Worm (Caenorhabditis elegans) whole organism, midembryonic: ENCODE measurements around the gene bath-23.

Source experiments
- T22C8.4 ChIP-seq: fragments of 200-800 bp; sonication (Bioruptor generic); IDR thresholded peaks from 2 replicates; pipeline ENCODE4 v1.3.6; 2022; ENCODE audit warnings: missing genetic modification characterization, missing compliant biosample characterization
- cog-1 ChIP-seq: sonication (generic microtip); optimal IDR thresholded peaks from 2 replicates; lab custom pipeline; 2016; ENCODE audit warnings: missing genetic modification characterization, missing compliant biosample characterization
- flt-1 ChIP-seq: fragments of 200-800 bp; sonication (Bioruptor generic); IDR thresholded peaks from 2 replicates; pipeline ENCODE4 v1.3.6; 2022; ENCODE audit warnings: missing genetic modification characterization, missing compliant biosample characterization
- klf-2 ChIP-seq: fragments of 200-800 bp; sonication (Bioruptor generic); conservative IDR thresholded peaks from 2 replicates; pipeline ENCODE4 v1.3.6; 2022; ENCODE audit warnings: missing genetic modification reagents, missing genetic modification characterization, missing compliant biosample characterization
- med-1 ChIP-seq: sonication (generic microtip); optimal IDR thresholded peaks from 2 replicates; lab custom pipeline; 2017; ENCODE audit warnings: missing genetic modification characterization, mild to moderate bottlenecking, missing compliant biosample characterization, antibody characterized with exemption, missing genetic modification reagents; ENCODE audit not compliant: insufficient read depth
- ref-1 ChIP-seq: fragments of 200-800 bp; sonication (Bioruptor generic); conservative IDR thresholded peaks from 2 replicates; pipeline ENCODE4 v1.3.6; 2022; ENCODE audit warnings: missing genetic modification reagents, missing genetic modification characterization, missing compliant biosample characterization
- tab-1 ChIP-seq: fragments of 200-800 bp; sonication (Bioruptor generic); IDR thresholded peaks from 2 replicates; pipeline ENCODE4 v1.3.6; 2022; ENCODE audit warnings: missing genetic modification characterization, missing compliant biosample characterization
- ztf-23 ChIP-seq: fragments of 200-800 bp; sonication (Bioruptor generic); IDR thresholded peaks from 2 replicates; pipeline ENCODE4 v1.3.6; 2022; ENCODE audit warnings: missing genetic modification reagents, missing genetic modification characterization, missing compliant biosample characterization
- ztf-29 ChIP-seq: fragments of 200-800 bp; sonication (Bioruptor generic); IDR thresholded peaks from 2 replicates; pipeline ENCODE4 v1.3.6; 2022; ENCODE audit warnings: missing genetic modification reagents, missing genetic modification characterization, missing compliant biosample characterization

The bath-23 gene

ce11 chrII:3343714-3344113, 27.4 kb upstream of the bath-23 start, which contains the start of gene F14D2.15:
F14D2.15 (minus strand) TSS chrII:3343814.
- TF ChIP-seq T22C8.4 (GFP tag; lab: Robert Waterston, UW) (0 out of 2 replicates have a peak, but pooled peaks have one; percentile 34), med-1 (GFP tag; lab: Kevin White, UChicago) (no peak)

ce11 chrII:3344917-3345316, 26.2 kb upstream of the bath-23 start, which contains the start of gene bath-28:
bath-28 (minus strand) TSS chrII:3344967.
- TF ChIP-seq T22C8.4 (GFP tag; lab: Robert Waterston, UW) (no peak), cog-1 (tag; lab: Kevin White, UChicago) (no peak), ztf-29 (GFP tag; lab: Robert Waterston, UW) (no peak), tab-1 (GFP tag; lab: Robert Waterston, UW) (no peak), klf-2 (GFP tag; lab: Robert Waterston, UW) (no peak), ref-1 (no peak), flt-1 (no peak), med-1 (GFP tag; lab: Kevin White, UChicago) (no peak), ztf-23 (GFP tag; lab: Robert Waterston, UW) (no peak)

DNA sequence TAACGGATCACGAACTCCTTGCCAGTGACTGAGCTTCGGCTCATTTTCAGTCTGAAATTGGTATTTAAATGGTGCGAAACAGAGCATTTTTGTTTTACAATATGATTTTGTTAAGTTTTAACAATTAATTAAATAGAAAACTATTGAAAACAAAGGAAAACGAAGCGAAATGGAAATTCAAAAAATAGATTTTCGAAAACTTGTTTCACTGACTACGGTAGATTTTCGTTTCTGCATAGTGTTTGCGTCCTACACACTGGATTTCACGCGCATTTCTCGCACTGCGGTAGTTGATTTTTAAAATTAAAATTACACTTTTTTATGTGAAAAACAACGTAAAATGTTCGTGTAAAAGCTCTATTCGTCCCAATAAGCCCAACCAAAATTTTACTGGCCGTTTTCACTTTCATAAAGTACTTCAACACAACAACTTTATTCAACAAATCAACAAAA, 24.8 kb upstream of the bath-23 start, which contains the start of gene bath-30:
bath-30 (minus strand) TSS at position 51 of the 453 bp plus-strand sequence.
- TF ChIP-seq flt-1 (no peak), cog-1 (tag; lab: Kevin White, UChicago) (no peak), ref-1 (no peak), ztf-29 (GFP tag; lab: Robert Waterston, UW) (no peak), tab-1 (GFP tag; lab: Robert Waterston, UW) (no peak), ztf-23 (GFP tag; lab: Robert Waterston, UW) (no peak), med-1 (GFP tag; lab: Kevin White, UChicago) (no peak), T22C8.4 (GFP tag; lab: Robert Waterston, UW) (no peak), klf-2 (GFP tag; lab: Robert Waterston, UW) (no peak)

- TF ChIP-seq tab-1 (GFP tag; lab: Robert Waterston, UW) = no peak
- TF ChIP-seq ztf-23 (GFP tag; lab: Robert Waterston, UW) = no peak
- TF ChIP-seq ztf-29 (GFP tag; lab: Robert Waterston, UW) = no peak
- no peak for TF ChIP-seq T22C8.4 (GFP tag; lab: Robert Waterston, UW)
- no peak for TF ChIP-seq cog-1 (tag; lab: Kevin White, UChicago)
- TF ChIP-seq flt-1 = no peak
- TF ChIP-seq med-1 (GFP tag; lab: Kevin White, UChicago) = no peak
- TF ChIP-seq ref-1 = no peak
These were observed 23.0 kb upstream of the bath-23 start, which contains the start of the genes F14D2.14 and bath-29 for ce11 chrII:3347940-3348610. F14D2.14 (minus strand) TSS chrII:3347990. bath-29 (plus strand) TSS chrII:3348560.

- TF ChIP-seq cog-1 (tag; lab: Kevin White, UChicago) = no peak
- TF ChIP-seq klf-2 (GFP tag; lab: Robert Waterston, UW) = no peak
- TF ChIP-seq ztf-23 (GFP tag; lab: Robert Waterston, UW) = no peak
- TF ChIP-seq ztf-29 (GFP tag; lab: Robert Waterston, UW) = no peak
- no peak for TF ChIP-seq tab-1 (GFP tag; lab: Robert Waterston, UW)
- no peak for TF ChIP-seq flt-1
- no peak for TF ChIP-seq ref-1
These were observed 21.3 kb upstream of the bath-23 start, which contains the start of gene F14D2.8 for ce11 chrII:3349820-3350291. F14D2.8 (minus strand) TSS chrII:3349870.

ce11 chrII:3358834-3359233, 12.3 kb upstream of the bath-23 start, which contains the start of the genes lido-14 and bath-27:
lido-14 (plus strand) TSS chrII:3359134.
bath-27 (plus strand) TSS chrII:3359139.
- TF ChIP-seq flt-1 = no peak
- TF ChIP-seq ref-1 = no peak
- TF ChIP-seq T22C8.4 (GFP tag; lab: Robert Waterston, UW) = no peak
- TF ChIP-seq tab-1 (GFP tag; lab: Robert Waterston, UW) = no peak

- TF ChIP-seq flt-1 = peak; percentile 11; the same call in 1 of the 2 replicates
These were observed 5.5 kb upstream of the bath-23 start for ce11 chrII:3365569-3365968.

DNA sequence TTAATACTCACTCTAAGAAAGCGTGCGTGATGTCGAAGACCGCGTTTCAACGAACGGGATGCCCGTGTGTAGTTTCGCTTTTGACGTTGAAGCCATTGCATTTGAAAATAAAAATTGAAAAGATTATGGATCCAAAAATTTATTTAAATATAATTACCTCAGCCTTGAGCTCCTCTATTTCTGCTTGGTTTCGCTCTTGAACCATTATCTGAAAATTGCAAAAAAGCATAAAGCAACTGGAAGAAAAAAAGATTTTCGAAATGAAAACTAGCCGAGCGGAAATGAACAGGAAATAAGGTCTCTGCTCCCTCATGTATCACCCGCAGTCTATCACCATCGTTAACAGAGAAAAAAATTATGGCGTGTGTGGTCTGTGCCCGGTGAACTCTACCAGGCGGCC, 4.0 kb upstream of the bath-23 start, which contains the start of gene Y49F6C.6:
Y49F6C.6 (minus strand) TSS at position 101 of the 400 bp plus-strand sequence.
- no peak for TF ChIP-seq med-1 (GFP tag; lab: Kevin White, UChicago)
- no peak for TF ChIP-seq T22C8.4 (GFP tag; lab: Robert Waterston, UW)
- no peak for TF ChIP-seq flt-1
- no peak for TF ChIP-seq ref-1
- TF ChIP-seq cog-1 (tag; lab: Kevin White, UChicago) = no peak
- TF ChIP-seq tab-1 (GFP tag; lab: Robert Waterston, UW) = no peak
- no peak for TF ChIP-seq klf-2 (GFP tag; lab: Robert Waterston, UW)
- TF ChIP-seq ztf-29 (GFP tag; lab: Robert Waterston, UW) = no peak
- TF ChIP-seq ztf-23 (GFP tag; lab: Robert Waterston, UW) = no peak

- TF ChIP-seq ztf-23 (GFP tag; lab: Robert Waterston, UW) (no peak), med-1 (GFP tag; lab: Kevin White, UChicago) (no peak), ztf-29 (GFP tag; lab: Robert Waterston, UW) (no peak), cog-1 (tag; lab: Kevin White, UChicago) (no peak), ref-1 (no peak), klf-2 (GFP tag; lab: Robert Waterston, UW) (no peak), T22C8.4 (GFP tag; lab: Robert Waterston, UW) (no peak), flt-1 (no peak), tab-1 (GFP tag; lab: Robert Waterston, UW) (no peak)
These were observed 3.0 kb upstream of the bath-23 start, which contains the start of gene Y49F6C.7 for ce11 chrII:3368097-3368496. Y49F6C.7 (minus strand) TSS chrII:3368197.
